Worm (Caenorhabditis elegans): Measurements from ENCODE around the gene F32H5.4.

DNA sequence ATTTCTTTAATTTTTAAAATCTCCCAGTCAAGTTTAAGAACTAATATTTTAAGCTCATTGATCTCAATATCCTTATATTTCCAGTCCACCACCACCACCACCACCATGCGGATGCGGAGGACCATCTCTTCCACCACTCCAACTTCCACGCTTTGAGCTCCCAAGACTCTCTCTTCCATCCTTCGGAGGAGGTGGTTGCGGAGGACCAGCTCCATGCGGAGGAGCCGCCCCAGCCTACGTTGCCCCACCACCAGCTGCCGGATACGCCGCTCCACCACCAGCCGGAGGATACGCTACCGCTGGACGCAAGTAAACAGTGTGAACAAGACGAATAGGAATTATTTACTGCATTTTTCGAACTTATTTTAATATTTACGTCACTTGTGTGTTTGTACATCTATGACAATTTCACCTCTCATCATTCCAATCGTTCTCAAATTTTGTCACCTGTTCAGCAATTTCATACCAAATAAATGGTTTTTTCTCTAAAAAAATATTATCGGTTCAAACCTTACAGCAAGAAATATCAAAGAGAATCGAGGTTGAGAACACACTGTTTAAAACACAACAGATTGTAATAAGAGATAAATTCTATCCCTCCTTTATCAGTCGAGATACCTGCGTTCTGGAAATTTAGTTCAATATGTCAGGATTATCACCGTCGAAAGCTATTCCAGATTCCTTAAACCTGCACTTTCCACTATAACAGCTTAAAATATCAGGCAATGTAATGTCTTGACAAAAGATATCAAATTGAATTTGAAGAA is 51.1 kb downstream of the F32H5.4 start:
- no peak for TF ChIP-seq ztf-29 (GFP tag; IDR thresholded peaks at IDR 0.05)
- no peak for TF ChIP-seq tab-1 (GFP tag; IDR thresholded peaks at IDR 0.05)
- TF ChIP-seq T22C8.4 (GFP tag; IDR thresholded peaks at IDR 0.05): no peak
- TF ChIP-seq cog-1 (tag; optimal IDR thresholded peaks at IDR 0.05): no peak
- TF ChIP-seq flt-1 (GFP tag; IDR thresholded peaks at IDR 0.05): no peak
